Fruit fly (Drosophila melanogaster): ENCODE data around the gene Nepl9.

Gene Nepl9

dm6 chr2L:16882871-16883849 is 46.1 kb upstream of the Nepl9 start (continued):
- TF ChIP-seq CG6792 (GFP tag; optimal IDR thresholded peaks at IDR 0.05) (no peak), ss (GFP tag; optimal IDR thresholded peaks at IDR 0.05) (peak in 1 of 2 experiments; percentile 66), CG6276 (GFP tag; optimal IDR thresholded peaks at IDR 0.05) (no peak), OdsH (GFP tag; optimal IDR thresholded peaks at IDR 0.05) (no peak)

dm6 chr2L:16882372-16882771 is 45.3 kb upstream of the Nepl9 start:
- no peak for TF ChIP-seq OdsH (GFP tag; optimal IDR thresholded peaks at IDR 0.05)
- TF ChIP-seq CG8319 (GFP tag; optimal IDR thresholded peaks at IDR 0.05) = no peak
- no peak for TF ChIP-seq acj6 (GFP tag; optimal IDR thresholded peaks at IDR 0.05)
- peak; percentile 63 for TF ChIP-seq svp (GFP tag)
- no peak for TF ChIP-seq fd59A (GFP tag; optimal IDR thresholded peaks at IDR 0.05)
- TF ChIP-seq Ets21C (GFP tag; optimal IDR thresholded peaks at IDR 0.05) = no peak

dm6 chr2L:16880930-16881329 is 43.9 kb upstream of the Nepl9 start:
- TF ChIP-seq CG3032 (tag; optimal IDR thresholded peaks at IDR 0.05) (no peak), pdm3 (GFP tag; optimal IDR thresholded peaks at IDR 0.05) (no peak), fd85E (GFP tag; optimal IDR thresholded peaks at IDR 0.05) (no peak), CG1621 (tag; optimal IDR thresholded peaks at IDR 0.05) (peak; percentile 30), Met (GFP tag; optimal IDR thresholded peaks at IDR 0.05) (no peak), Eip78C (GFP tag) (peak; percentile 78), fkh (GFP tag; optimal IDR thresholded peaks at IDR 0.05) (no peak), achi (GFP tag; optimal IDR thresholded peaks at IDR 0.05) (no peak), CG8319 (GFP tag; optimal IDR thresholded peaks at IDR 0.05) (no peak), CG8119 (GFP tag; IDR thresholded peaks at IDR 0.05) (peak; percentile 62; the same call in 2 of the 3 replicates), ss (GFP tag; optimal IDR thresholded peaks at IDR 0.05) (peak in 1 of 2 experiments; percentile 22), CG6854 (GFP tag; optimal IDR thresholded peaks at IDR 0.05) (peak; percentile 63), esn (GFP tag; optimal IDR thresholded peaks at IDR 0.05) (peak; percentile 29), CG15336 (GFP tag; IDR thresholded peaks at IDR 0.05) (peak; percentile 68), dsx (GFP tag; optimal IDR thresholded peaks at IDR 0.05; ENCODE audit: poor library complexity, severe bottlenecking) (peak; percentile 18), CG9139 (GFP tag; optimal IDR thresholded peaks at IDR 0.05) (no peak), CG6163 (GFP tag; IDR thresholded peaks at IDR 0.05) (peak; percentile 59), lz (GFP tag; optimal IDR thresholded peaks at IDR 0.05) (peak; percentile 16), CG6276 (GFP tag; optimal IDR thresholded peaks at IDR 0.05) (no peak), net (GFP tag; optimal IDR thresholded peaks at IDR 0.05) (peak; percentile 33), Lpt (GFP tag; optimal IDR thresholded peaks at IDR 0.05) (peak; percentile 11), CG3919 (GFP tag; optimal IDR thresholded peaks at IDR 0.05) (peak; percentile 62), salr (GFP tag; optimal IDR thresholded peaks at IDR 0.05) (no peak), CG11762 (GFP tag; optimal IDR thresholded peaks at IDR 0.05; ENCODE audit: insufficient read depth) (no peak), dac (GFP tag; optimal IDR thresholded peaks at IDR 0.05) (no peak), svp (GFP tag) (peak; percentile 92)

dm6 chr2L:16879288-16879687 is 42.2 kb upstream of the Nepl9 start, which contains the start of the genes CG32832, CG31743 and CG34313:
TSS of gene CG32832 (minus strand) at chr2L:16879290.
TSS of gene CG31743 (plus strand) at chr2L:16879517.
TSS of gene CG34313 (plus strand) at chr2L:16879517.
- TF ChIP-seq fd85E (GFP tag; optimal IDR thresholded peaks at IDR 0.05) (no peak), ss (GFP tag; optimal IDR thresholded peaks at IDR 0.05) (no peak), vri (GFP tag; optimal IDR thresholded peaks at IDR 0.05) (no peak), CG16779 (tag; optimal IDR thresholded peaks at IDR 0.05) (no peak), CG6808 (GFP tag; optimal IDR thresholded peaks at IDR 0.05) (no peak), CG34406 (GFP tag; optimal IDR thresholded peaks at IDR 0.05) (no peak), svp (GFP tag) (no peak), Lpt (GFP tag; optimal IDR thresholded peaks at IDR 0.05) (no peak), cyc (GFP tag; optimal IDR thresholded peaks at IDR 0.05) (no peak), Gug (GFP tag; IDR thresholded peaks at IDR 0.05) (no peak), fd59A (GFP tag; optimal IDR thresholded peaks at IDR 0.05) (no peak), Smox (GFP tag; optimal IDR thresholded peaks at IDR 0.05) (no peak), CG8119 (GFP tag; IDR thresholded peaks at IDR 0.05) (no peak), CG11762 (GFP tag; optimal IDR thresholded peaks at IDR 0.05; ENCODE audit: insufficient read depth) (no peak), CG6792 (GFP tag; optimal IDR thresholded peaks at IDR 0.05) (no peak), CG4318 (GFP tag; optimal IDR thresholded peaks at IDR 0.05) (no peak)
